Fruit fly (Drosophila melanogaster): ENCODE data around the gene spz5.

The spz5 gene

dm6 chr3L:2838191-2838803, 53.7 kb downstream of the spz5 start (continued):
- TF ChIP-seq CG3032 (tag; optimal IDR thresholded peaks at IDR 0.05) (peak; percentile 49), CG34406 (GFP tag; optimal IDR thresholded peaks at IDR 0.05) (no peak), CG6854 (GFP tag; optimal IDR thresholded peaks at IDR 0.05) (no peak), Eip75B (GFP tag; optimal IDR thresholded peaks at IDR 0.05) (peak; percentile 34), Blimp-1 (GFP tag; optimal IDR thresholded peaks at IDR 0.05) (no peak), spab (GFP tag; optimal IDR thresholded peaks at IDR 0.05) (peak; percentile 38), CG10669 (GFP tag; optimal IDR thresholded peaks at IDR 0.05) (peak; percentile 44), CG9139 (GFP tag; optimal IDR thresholded peaks at IDR 0.05) (peak; percentile 19), Sox15 (GFP tag; optimal IDR thresholded peaks at IDR 0.05) (no peak), CG4318 (GFP tag; optimal IDR thresholded peaks at IDR 0.05) (no peak), Sox14 (GFP tag; optimal IDR thresholded peaks at IDR 0.05) (no peak), achi (GFP tag; optimal IDR thresholded peaks at IDR 0.05) (peak; percentile 22), Smox (GFP tag; optimal IDR thresholded peaks at IDR 0.05) (peak; percentile 57), Met (GFP tag; optimal IDR thresholded peaks at IDR 0.05) (peak; percentile 67), CG32006 (GFP tag; optimal IDR thresholded peaks at IDR 0.05) (peak; percentile 21), fd85E (GFP tag; optimal IDR thresholded peaks at IDR 0.05) (no peak), CG6276 (GFP tag; optimal IDR thresholded peaks at IDR 0.05) (no peak), CG15336 (GFP tag; IDR thresholded peaks at IDR 0.05) (no peak), CG1621 (tag; optimal IDR thresholded peaks at IDR 0.05) (no peak), Hr4 (GFP tag; optimal IDR thresholded peaks at IDR 0.05) (no peak), CG7368 (GFP tag; optimal IDR thresholded peaks at IDR 0.05) (no peak), Ets96B (tag; optimal IDR thresholded peaks at IDR 0.05) (peak; percentile 62), net (GFP tag; optimal IDR thresholded peaks at IDR 0.05) (no peak), Eip93F (GFP tag; optimal IDR thresholded peaks at IDR 0.05) (no peak), CG6808 (GFP tag; optimal IDR thresholded peaks at IDR 0.05) (no peak), fkh (GFP tag; optimal IDR thresholded peaks at IDR 0.05) (no peak), acj6 (GFP tag; optimal IDR thresholded peaks at IDR 0.05) (peak; percentile 38), pdm3 (GFP tag; optimal IDR thresholded peaks at IDR 0.05) (no peak), Gug (GFP tag; IDR thresholded peaks at IDR 0.05) (no peak)

dm6 chr3L:2837417-2837816, 54.5 kb downstream of the spz5 start:
- TF ChIP-seq CG10631 (GFP tag; optimal IDR thresholded peaks at IDR 0.05) (no peak), Sox15 (GFP tag; optimal IDR thresholded peaks at IDR 0.05) (no peak), CG32006 (GFP tag; optimal IDR thresholded peaks at IDR 0.05) (no peak), fkh (GFP tag; optimal IDR thresholded peaks at IDR 0.05) (no peak), Ets21C (GFP tag; optimal IDR thresholded peaks at IDR 0.05) (peak; percentile 5), topi (GFP tag; optimal IDR thresholded peaks at IDR 0.05) (peak; percentile 31), Sox102F (GFP tag; optimal IDR thresholded peaks at IDR 0.05) (peak; percentile 60), CG4318 (GFP tag; optimal IDR thresholded peaks at IDR 0.05) (no peak), lz (GFP tag; optimal IDR thresholded peaks at IDR 0.05) (peak; percentile 44), Eip78C (GFP tag) (peak; percentile 70), dac (GFP tag; optimal IDR thresholded peaks at IDR 0.05) (no peak), spab (GFP tag; optimal IDR thresholded peaks at IDR 0.05) (peak; percentile 4), Hr39 (GFP tag; optimal IDR thresholded peaks at IDR 0.05) (peak; percentile 31), CG16779 (tag; optimal IDR thresholded peaks at IDR 0.05) (no peak), CG8119 (GFP tag; IDR thresholded peaks at IDR 0.05) (no peak), CG11902 (GFP tag; optimal IDR thresholded peaks at IDR 0.05) (no peak), CG6808 (GFP tag; optimal IDR thresholded peaks at IDR 0.05) (peak; percentile 59), Hr4 (GFP tag; optimal IDR thresholded peaks at IDR 0.05) (no peak), Sox14 (GFP tag; optimal IDR thresholded peaks at IDR 0.05) (no peak), fd85E (GFP tag; optimal IDR thresholded peaks at IDR 0.05) (no peak), Blimp-1 (GFP tag; optimal IDR thresholded peaks at IDR 0.05) (peak; percentile 9), Hr38 (GFP tag; optimal IDR thresholded peaks at IDR 0.05) (no peak), CG11294 (GFP tag; IDR thresholded peaks at IDR 0.05) (no peak), Ets96B (tag; optimal IDR thresholded peaks at IDR 0.05) (peak; percentile 2), ss (GFP tag; optimal IDR thresholded peaks at IDR 0.05) (peak; percentile 44 to 53), fd59A (GFP tag; optimal IDR thresholded peaks at IDR 0.05) (no peak), CG10669 (GFP tag; optimal IDR thresholded peaks at IDR 0.05) (no peak), CG3032 (tag; optimal IDR thresholded peaks at IDR 0.05) (peak; percentile 29), svp (GFP tag) (no peak), esn (GFP tag; optimal IDR thresholded peaks at IDR 0.05) (peak; percentile 22), Lpt (GFP tag; optimal IDR thresholded peaks at IDR 0.05) (no peak), CG34406 (GFP tag; optimal IDR thresholded peaks at IDR 0.05) (no peak), CG6163 (GFP tag; IDR thresholded peaks at IDR 0.05) (0 out of 3 replicates have a peak, but pooled peaks have one; percentile 26), CG3919 (GFP tag; optimal IDR thresholded peaks at IDR 0.05) (no peak)
